Worm (Caenorhabditis elegans) whole organism, midembryonic: ENCODE data around the gene C54D10.13.

Experiments used
- T22C8.4 ChIP-seq: fragments of 200-800 bp; sonication (Bioruptor generic); IDR thresholded peaks from 2 replicates; pipeline ENCODE4 v1.3.6; 2022; ENCODE audit warnings: missing genetic modification characterization, missing compliant biosample characterization
- cog-1 ChIP-seq: sonication (generic microtip); optimal IDR thresholded peaks from 2 replicates; lab custom pipeline; 2016; ENCODE audit warnings: missing genetic modification characterization, missing compliant biosample characterization
- flt-1 ChIP-seq: fragments of 200-800 bp; sonication (Bioruptor generic); IDR thresholded peaks from 2 replicates; pipeline ENCODE4 v1.3.6; 2022; ENCODE audit warnings: missing genetic modification characterization, missing compliant biosample characterization
- med-1 ChIP-seq: sonication (generic microtip); optimal IDR thresholded peaks from 2 replicates; lab custom pipeline; 2017; ENCODE audit warnings: missing genetic modification characterization, mild to moderate bottlenecking, missing compliant biosample characterization, antibody characterized with exemption, missing genetic modification reagents; ENCODE audit not compliant: insufficient read depth
- ref-1 ChIP-seq: fragments of 200-800 bp; sonication (Bioruptor generic); conservative IDR thresholded peaks from 2 replicates; pipeline ENCODE4 v1.3.6; 2022; ENCODE audit warnings: missing genetic modification reagents, missing genetic modification characterization, missing compliant biosample characterization
- ztf-23 ChIP-seq: fragments of 200-800 bp; sonication (Bioruptor generic); IDR thresholded peaks from 2 replicates; pipeline ENCODE4 v1.3.6; 2022; ENCODE audit warnings: missing genetic modification reagents, missing genetic modification characterization, missing compliant biosample characterization
- ztf-29 ChIP-seq: fragments of 200-800 bp; sonication (Bioruptor generic); IDR thresholded peaks from 2 replicates; pipeline ENCODE4 v1.3.6; 2022; ENCODE audit warnings: missing genetic modification reagents, missing genetic modification characterization, missing compliant biosample characterization

ce11 chrV:12404544-12404943 is 27.5 kb downstream of the C54D10.13 start, which contains the start of gene K01D12.9:
- TF ChIP-seq med-1 (no peak), T22C8.4 (GFP tag; lab: Robert Waterston, UW) (no peak), ztf-23 (GFP tag; lab: Robert Waterston, UW) (no peak), flt-1 (GFP tag; lab: Robert Waterston, UW) (no peak), ref-1 (GFP tag; lab: Robert Waterston, UW) (no peak), ztf-29 (GFP tag; lab: Robert Waterston, UW) (no peak), cog-1 (tag; lab: Kevin White, UChicago) (no peak)
